Worm (Caenorhabditis elegans): Measurements from ENCODE around the gene D2085.7.

- TF ChIP-seq pes-1 (GFP tag; IDR thresholded peaks at IDR 0.05) (no peak), B0310.2 (tag; optimal IDR thresholded peaks at IDR 0.05) (no peak), hmg-4 (GFP tag; optimal IDR thresholded peaks at IDR 0.05) (no peak)
These were observed 17.8 kb upstream of the D2085.7 start, which contains the start of gene T22C8.4 for ce11 chrII:8623396-8623795.
